Worm (Caenorhabditis elegans): ENCODE data around the gene srh-68.

- TF ChIP-seq ref-1 (GFP tag; conservative IDR thresholded peaks at IDR 0.05) (no peak), ztf-23 (GFP tag; IDR thresholded peaks at IDR 0.05) (no peak), ztf-29 (GFP tag; IDR thresholded peaks at IDR 0.05) (no peak), T22C8.4 (GFP tag; IDR thresholded peaks at IDR 0.05) (no peak), cog-1 (tag; optimal IDR thresholded peaks at IDR 0.05) (no peak)
Measured at ce11 chrII:12542594-12542997, 35.5 kb downstream of the srh-68 start.

All from whole organism, midembryonic.